Fruit fly (Drosophila melanogaster) whole organism, embryonic: ENCODE measurements around the gene CG34384.

Experiments used
- Atf-2 ChIP-seq: fragments of 200-800 bp; sonication (Bioruptor generic); optimal IDR thresholded peaks from 2 replicates; lab custom pipeline; 2016; ENCODE audit warnings: missing biosample characterization, missing genetic modification characterization
- CG10366 ChIP-seq: fragments of 200-800 bp; sonication (Bioruptor generic); IDR thresholded peaks from 2 replicates; pipeline ENCODE4 v1.3.6; 2022; ENCODE audit warnings: missing biosample characterization, missing genetic modification characterization
- CG10462 ChIP-seq: fragments of 200-800 bp; sonication (Bioruptor generic); optimal IDR thresholded peaks from 2 replicates; lab custom pipeline; 2016; ENCODE audit warnings: missing biosample characterization, missing genetic modification characterization
- CG11456 ChIP-seq: fragments of 200-800 bp; sonication (Bioruptor generic); IDR thresholded peaks from 3 replicates; pipeline ENCODE4 v1.3.6; 2022; ENCODE audit warnings: missing biosample characterization, missing genetic modification characterization
- CG11504 ChIP-seq: fragments of 200-800 bp; sonication (Bioruptor generic); optimal IDR thresholded peaks from 3 replicates; lab custom pipeline; 2019; ENCODE audit warnings: missing biosample characterization, mild to moderate bottlenecking, missing genetic modification characterization, moderate library complexity
- CG14441 ChIP-seq: fragments of 200-800 bp; sonication (Bioruptor generic); IDR thresholded peaks from 2 replicates; pipeline ENCODE4 v1.3.6; 2022; ENCODE audit warnings: missing biosample characterization, missing genetic modification characterization
- CG14965 ChIP-seq: fragments of 200-800 bp; sonication (Bioruptor generic); optimal IDR thresholded peaks from 2 replicates; lab custom pipeline; 2016; ENCODE audit warnings: missing biosample characterization, missing genetic modification characterization, borderline replicate concordance
- CG17328 ChIP-seq: fragments of 200-800 bp; sonication (Bioruptor generic); IDR thresholded peaks from 2 replicates; pipeline ENCODE4 v1.3.6; 2022; ENCODE audit warnings: missing biosample characterization, missing genetic modification characterization
- CG18262 ChIP-seq: fragments of 200-800 bp; optimal IDR thresholded peaks from 3 replicates; lab custom pipeline; 2019; ENCODE audit warnings: missing biosample characterization, mild to moderate bottlenecking, missing genetic modification characterization, moderate library complexity
- CG18476 ChIP-seq: fragments of 200-800 bp; sonication (Bioruptor generic); optimal IDR thresholded peaks from 2 replicates; lab custom pipeline; 2016; ENCODE audit warnings: missing biosample characterization, mild to moderate bottlenecking, missing genetic modification characterization
- CG31388 ChIP-seq: fragments of 200-800 bp; sonication (Bioruptor generic); optimal IDR thresholded peaks from 2 replicates; lab custom pipeline; 2016; ENCODE audit warnings: missing biosample characterization, missing genetic modification characterization
- CG3281 ChIP-seq: fragments of 200-800 bp; sonication (Bioruptor generic); optimal IDR thresholded peaks from 3 replicates; lab custom pipeline; 2017; ENCODE audit warnings: missing biosample characterization, mild to moderate bottlenecking, missing genetic modification characterization
- CG33557 ChIP-seq: fragments of 200-800 bp; sonication (Bioruptor generic); optimal IDR thresholded peaks from 2 replicates; lab custom pipeline; 2019; ENCODE audit warnings: missing biosample characterization, mild to moderate bottlenecking, missing genetic modification characterization, moderate library complexity
- CG34422 ChIP-seq: fragments of 200-800 bp; sonication (Bioruptor generic); IDR thresholded peaks from 3 replicates; pipeline ENCODE4 v1.3.6; 2022; ENCODE audit warnings: missing biosample characterization, missing genetic modification characterization
- CG7839 ChIP-seq: fragments of 200-800 bp; sonication (Bioruptor generic); optimal IDR thresholded peaks from 3 replicates; lab custom pipeline; 2018; ENCODE audit warnings: missing biosample characterization, mild to moderate bottlenecking, missing genetic modification characterization, moderate library complexity
- CG8281 ChIP-seq: fragments of 200-800 bp; sonication (Bioruptor generic); optimal IDR thresholded peaks from 2 replicates; lab custom pipeline; 2018; ENCODE audit warnings: missing biosample characterization, mild to moderate bottlenecking, missing genetic modification characterization, moderate library complexity
- CG8359 ChIP-seq: fragments of 200-800 bp; sonication (Bioruptor generic); optimal IDR thresholded peaks from 2 replicates; lab custom pipeline; 2017; ENCODE audit warnings: missing biosample characterization, mild to moderate bottlenecking, missing genetic modification characterization, borderline replicate concordance
- CkIIα-i1 ChIP-seq: fragments of 200-800 bp; sonication (Bioruptor generic); IDR thresholded peaks from 2 replicates; pipeline ENCODE4 v1.3.6; 2022; ENCODE audit warnings: missing biosample characterization, missing genetic modification characterization
- CoRest ChIP-seq: fragments of 200-800 bp; sonication (Bioruptor generic); optimal IDR thresholded peaks from 3 replicates; lab custom pipeline; 2018; ENCODE audit warnings: missing biosample characterization, mild to moderate bottlenecking, missing genetic modification characterization, moderate library complexity
- D ChIP-seq, 2 experiments: fragments of 200-800 bp in 1 of 2; fragments of >200 bp in 1 of 2; sonication (Bioruptor generic) in 1 of 2; optimal IDR thresholded peaks; 2 replicates in 1 of 2; 3 replicates in 1 of 2; lab custom pipeline; 2017; ENCODE audit warnings: mild to moderate bottlenecking in 1 of 2, missing biosample characterization in 1 of 2, missing genetic modification characterization in 1 of 2, missing genetic modification reagents in 1 of 2
- D19A ChIP-seq: fragments of 200-800 bp; optimal IDR thresholded peaks from 3 replicates; lab custom pipeline; 2019; ENCODE audit warnings: missing biosample characterization, mild to moderate bottlenecking, missing genetic modification characterization, moderate library complexity
- Dip3 ChIP-seq: fragments of 200-800 bp; sonication (Bioruptor generic); optimal IDR thresholded peaks from 3 replicates; lab custom pipeline; 2016; ENCODE audit warnings: missing biosample characterization, missing genetic modification characterization
- Elba2 ChIP-seq: fragments of 200-800 bp; sonication (Bioruptor generic); optimal IDR thresholded peaks from 3 replicates; lab custom pipeline; 2016; ENCODE audit warnings: missing biosample characterization, missing genetic modification characterization
- H15 ChIP-seq: fragments of 200-800 bp; sonication (Bioruptor generic); IDR thresholded peaks from 3 replicates; pipeline ENCODE4 v1.3.6; 2022; ENCODE audit warnings: missing biosample characterization, missing genetic modification characterization
- HHEX ChIP-seq: fragments of 200-800 bp; sonication (Bioruptor generic); optimal IDR thresholded peaks from 3 replicates; lab custom pipeline; 2017; ENCODE audit warnings: missing biosample characterization, mild to moderate bottlenecking, missing genetic modification characterization, missing genetic modification reagents
- Hand ChIP-seq: fragments of 200-800 bp; sonication (Bioruptor generic); optimal IDR thresholded peaks from 2 replicates; lab custom pipeline; 2017; ENCODE audit warnings: mild to moderate bottlenecking, missing biosample characterization, missing genetic modification reagents, missing genetic modification characterization
- Hey ChIP-seq: fragments of 200-800 bp; sonication (Bioruptor generic); optimal IDR thresholded peaks from 3 replicates; lab custom pipeline; 2018; ENCODE audit warnings: missing biosample characterization, mild to moderate bottlenecking, missing genetic modification characterization
- MBD-R2 ChIP-seq: fragments of 200-800 bp; sonication (Bioruptor generic); IDR thresholded peaks from 2 replicates; pipeline ENCODE4 v1.3.6; 2022; ENCODE audit warnings: missing biosample characterization, missing genetic modification characterization
- MESR4 ChIP-seq: fragments of 200-800 bp; sonication (Bioruptor generic); optimal IDR thresholded peaks from 2 replicates; lab custom pipeline; 2018; ENCODE audit warnings: missing biosample characterization, mild to moderate bottlenecking, missing genetic modification characterization, moderate library complexity
- Mad ChIP-seq: fragments of 200-800 bp; sonication (Bioruptor generic); optimal IDR thresholded peaks from 2 replicates; lab custom pipeline; 2016; ENCODE audit warnings: missing biosample characterization, missing genetic modification characterization
- Neu2 ChIP-seq: fragments of 200-800 bp; sonication (Bioruptor generic); optimal IDR thresholded peaks from 3 replicates; lab custom pipeline; 2016; ENCODE audit warnings: missing biosample characterization, missing genetic modification characterization, borderline replicate concordance
- Sin3A ChIP-seq: fragments of >200 bp; optimal IDR thresholded peaks from 2 replicates; lab custom pipeline; 2018
- Stat92E ChIP-seq, 3 experiments: fragments of >200 bp in 2 of 3; fragments of 200-800 bp in 1 of 3; sonication (Bioruptor generic) in 1 of 3; optimal IDR thresholded peaks; 2 replicates each; lab custom pipeline; 2017 to 2019; ENCODE audit warnings: missing biosample characterization in 3 of 3, missing genetic modification characterization in 3 of 3, mild to moderate bottlenecking in 1 of 3, moderate library complexity in 1 of 3
- Xrp1 ChIP-seq: fragments of 200-800 bp; sonication (Bioruptor generic); IDR thresholded peaks from 2 replicates; pipeline ENCODE4 v1.3.6; 2022; ENCODE audit warnings: missing biosample characterization, missing genetic modification characterization
- cg ChIP-seq: fragments of 200-800 bp; sonication (Bioruptor generic); optimal IDR thresholded peaks from 3 replicates; lab custom pipeline; 2019; ENCODE audit warnings: missing biosample characterization, mild to moderate bottlenecking, missing genetic modification characterization, moderate library complexity
- chn ChIP-seq: fragments of 200-800 bp; sonication (Bioruptor generic); optimal IDR thresholded peaks from 2 replicates; lab custom pipeline; 2016; ENCODE audit warnings: missing biosample characterization, missing genetic modification characterization
- crc ChIP-seq: fragments of 200-800 bp; sonication (Bioruptor generic); optimal IDR thresholded peaks from 2 replicates; lab custom pipeline; 2016; ENCODE audit warnings: missing biosample characterization, missing genetic modification characterization
- danr ChIP-seq: fragments of 200-800 bp; sonication (Bioruptor generic); IDR thresholded peaks from 2 replicates; pipeline ENCODE4 v1.3.6; 2022; ENCODE audit warnings: missing biosample characterization, missing genetic modification characterization
- gce ChIP-seq: fragments of 200-800 bp; sonication (Bioruptor generic); IDR thresholded peaks from 3 replicates; pipeline ENCODE4 v1.3.6; 2022; ENCODE audit warnings: missing biosample characterization, missing genetic modification characterization
- hkb ChIP-seq, 2 experiments: fragments of 200-800 bp in 1 of 2; fragments of >200 bp in 1 of 2; sonication (Bioruptor generic) in 1 of 2; IDR thresholded peaks in 1 of 2; optimal IDR thresholded peaks in 1 of 2; 2 replicates each; pipeline versions ENCODE4 v1.3.6 to Lab custom; 2017 to 2022; ENCODE audit warnings: missing biosample characterization in 1 of 2, missing genetic modification characterization in 1 of 2
- oc ChIP-seq: fragments of 200-800 bp; sonication (Bioruptor generic); optimal IDR thresholded peaks from 2 replicates; lab custom pipeline; 2018; ENCODE audit warnings: missing biosample characterization, mild to moderate bottlenecking, missing genetic modification characterization, moderate library complexity
- pan ChIP-seq, 4 experiments: fragments of >200 bp in 3 of 4; fragments of 200-800 bp in 1 of 4; sonication (Bioruptor generic) in 1 of 4; optimal IDR thresholded peaks in 3 of 4; IDR thresholded peaks in 1 of 4; 2 replicates each; pipeline versions ENCODE4 v1.3.6 to Lab custom; 2017 to 2022; ENCODE audit warnings: missing biosample characterization in 2 of 4, missing genetic modification characterization in 2 of 4, mixed read lengths in 1 of 4
- row ChIP-seq: fragments of 200-800 bp; sonication (Bioruptor generic); IDR thresholded peaks from 3 replicates; pipeline ENCODE4 v1.3.6; 2022; ENCODE audit warnings: missing biosample characterization, missing genetic modification characterization
- salm ChIP-seq: fragments of 200-800 bp; sonication (Bioruptor generic); optimal IDR thresholded peaks from 2 replicates; lab custom pipeline; 2018; ENCODE audit warnings: missing biosample characterization, mild to moderate bottlenecking, missing genetic modification characterization
- seq ChIP-seq: fragments of 200-800 bp; sonication (Bioruptor generic); IDR thresholded peaks from 2 replicates; pipeline ENCODE4 v1.3.6; 2022; ENCODE audit warnings: missing biosample characterization, missing genetic modification characterization
- slou ChIP-seq: fragments of 200-800 bp; sonication (Bioruptor generic); optimal IDR thresholded peaks from 3 replicates; lab custom pipeline; 2016; ENCODE audit warnings: missing biosample characterization, missing genetic modification characterization
- sr ChIP-seq: fragments of 200-800 bp; sonication (Bioruptor generic); IDR thresholded peaks from 3 replicates; pipeline ENCODE4 v1.3.6; 2022; ENCODE audit warnings: missing biosample characterization, missing genetic modification characterization
- twi ChIP-seq: fragments of 200-800 bp; optimal IDR thresholded peaks from 2 replicates; lab custom pipeline; 2019; ENCODE audit warnings: missing biosample characterization, mild to moderate bottlenecking, missing genetic modification characterization, moderate library complexity

Gene CG34384

dm6 chr3R:7892246-7893000, 78.3 kb downstream of the CG34384 start (continued):
- TF ChIP-seq hkb (optimal IDR thresholded peaks at IDR 0.05; lab: Kevin White, UChicago): no peak
- TF ChIP-seq hkb (GFP tag; IDR thresholded peaks at IDR 0.05; lab: Robert Waterston, UW): peak; percentile 51
- no peak for TF ChIP-seq CG33557 (GFP tag; lab: Kevin White, UChicago)
- no peak for TF ChIP-seq cg (GFP tag; lab: Kevin White, UChicago)
- TF ChIP-seq gce (GFP tag; lab: Robert Waterston, UW): no peak
- TF ChIP-seq seq: peak; percentile 20; the same call in 1 of the 2 replicates
- peak; percentile 16 for TF ChIP-seq CoRest (tag; lab: Kevin White, UChicago)
- no peak for TF ChIP-seq Atf-2 (GFP tag; lab: Kevin White, UChicago)
- no peak for TF ChIP-seq CG17328
- no peak for TF ChIP-seq D19A (tag; lab: Kevin White, UChicago)
- TF ChIP-seq CG8359 (GFP tag; lab: Kevin White, UChicago): no peak
- TF ChIP-seq MBD-R2: peak; percentile 50; the same call in 1 of the 2 replicates
- no peak for TF ChIP-seq danr (GFP tag; lab: Robert Waterston, UW)
- TF ChIP-seq Dip3 (GFP tag; lab: Kevin White, UChicago): no peak
- TF ChIP-seq HHEX (GFP tag; lab: Kevin White, UChicago): peak; percentile 7
- no peak for TF ChIP-seq MESR4 (GFP tag; lab: Kevin White, UChicago)
- no peak for TF ChIP-seq CG31388 (GFP tag; lab: Kevin White, UChicago)
- peak; percentile 68 for TF ChIP-seq row (GFP tag; lab: Robert Waterston, UW)
- no peak for TF ChIP-seq CG18262 (tag; lab: Kevin White, UChicago)
- TF ChIP-seq salm (tag; lab: Kevin White, UChicago): no peak
- peak; percentile 50 for TF ChIP-seq CG3281 (GFP tag; lab: Kevin White, UChicago)
- TF ChIP-seq CG10462 (GFP tag; lab: Kevin White, UChicago): no peak
- TF ChIP-seq Neu2 (GFP tag; lab: Kevin White, UChicago): no peak
- peak; percentile 59; the same call in 1 of the 3 replicates for TF ChIP-seq CG34422
- no peak for TF ChIP-seq Stat92E (GFP tag; optimal IDR thresholded peaks at IDR 0.05; lab: Kevin White, UChicago)
- no peak for TF ChIP-seq Hand
- no peak for TF ChIP-seq slou
- peak; percentile 59; the same call in 2 of the 3 replicates for TF ChIP-seq H15 (GFP tag; lab: Robert Waterston, UW)
- no peak for TF ChIP-seq Hey (tag; lab: Kevin White, UChicago)
- no peak for TF ChIP-seq Mad (GFP tag; lab: Kevin White, UChicago)
- no peak for TF ChIP-seq Sin3A (lab: Kevin White, UChicago)
- TF ChIP-seq CkIIα-i1 (GFP tag; lab: Robert Waterston, UW): no peak
- TF ChIP-seq CG10366 (GFP tag; lab: Robert Waterston, UW): peak; percentile 55
- TF ChIP-seq CG8281 (tag; lab: Kevin White, UChicago): no peak
- no peak for TF ChIP-seq CG14965 (GFP tag; lab: Kevin White, UChicago)
- TF ChIP-seq crc (GFP tag; lab: Kevin White, UChicago): no peak
- TF ChIP-seq chn: no peak
- no peak for TF ChIP-seq oc (tag; lab: Kevin White, UChicago)
- peak; percentile 75 for TF ChIP-seq CG11504 (tag; lab: Kevin White, UChicago)
- TF ChIP-seq Xrp1: no peak
- no peak for TF ChIP-seq D (optimal IDR thresholded peaks at IDR 0.05; lab: Kevin White, UChicago)
- TF ChIP-seq D (GFP tag; optimal IDR thresholded peaks at IDR 0.05; lab: Kevin White, UChicago): no peak
- TF ChIP-seq sr (GFP tag; lab: Robert Waterston, UW): no peak
- TF ChIP-seq Elba2: no peak
- no peak for TF ChIP-seq twi (tag; lab: Kevin White, UChicago)
- peak; percentile 66 for TF ChIP-seq CG11456
- no peak for TF ChIP-seq pan (optimal IDR thresholded peaks at IDR 0.05; lab: Kevin White, UChicago)
- TF ChIP-seq pan (GFP tag; optimal IDR thresholded peaks at IDR 0.05 in 1 of 2, IDR thresholded peaks at IDR 0.05 in 1 of 2): peak in 1 of 2 experiments; percentile 54
- peak; percentile 68 for TF ChIP-seq CG14441 (GFP tag; lab: Robert Waterston, UW)
- TF ChIP-seq CG7839 (tag; lab: Kevin White, UChicago): peak; percentile 43
- no peak for TF ChIP-seq CG18476
